Fruit fly (Drosophila melanogaster): ENCODE data around the gene CG8087.
A peak's percentile ranks its signal among the peaks of the same experiment; 100 is the strongest.

The CG8087 gene

dm6 chr3R:14576692-14577646, 12.4 kb upstream of the CG8087 start, which contains the start of gene stumps (continued):
- TF ChIP-seq CG10209 (GFP tag; optimal IDR thresholded peaks at IDR 0.05) (no peak), CG4730 (GFP tag; IDR thresholded peaks at IDR 0.05) (no peak), Kr (GFP tag; optimal IDR thresholded peaks at IDR 0.05) (no peak), z (GFP tag; IDR thresholded peaks at IDR 0.05) (no peak), CG4404 (GFP tag; IDR thresholded peaks at IDR 0.05) (no peak), CG32532 (GFP tag; IDR thresholded peaks at IDR 0.05) (no peak), corto (GFP tag; optimal IDR thresholded peaks at IDR 0.05) (no peak), CG9727 (GFP tag; optimal IDR thresholded peaks at IDR 0.05) (no peak), inv (GFP tag; IDR thresholded peaks at IDR 0.05; ENCODE audit: partially characterized antibody) (no peak), sens (GFP tag) (peak; percentile 46), al (GFP tag; IDR thresholded peaks at IDR 0.05) (no peak), CG5953 (GFP tag; IDR thresholded peaks at IDR 0.05) (no peak), ttk (GFP tag; IDR thresholded peaks at IDR 0.05) (no peak), Lhr (GFP tag; optimal IDR thresholded peaks at IDR 0.05) (no peak), abd-A (tag; optimal IDR thresholded peaks at IDR 0.05) (peak; percentile 86), CG4360 (GFP tag; IDR thresholded peaks at IDR 0.05) (peak; percentile 89), crol (GFP tag; IDR thresholded peaks at IDR 0.05) (peak; percentile 84), Hmx (GFP tag; optimal IDR thresholded peaks at IDR 0.05) (no peak), Sox100B (GFP tag; optimal IDR thresholded peaks at IDR 0.05) (peak; percentile 20), CG3163 (GFP tag; optimal IDR thresholded peaks at IDR 0.05) (peak; percentile 94), CG12236 (GFP tag; optimal IDR thresholded peaks at IDR 0.05) (no peak), PHDP (tag; optimal IDR thresholded peaks at IDR 0.05) (no peak), scrt (GFP tag; optimal IDR thresholded peaks at IDR 0.05) (no peak), klu (GFP tag; IDR thresholded peaks at IDR 0.05) (no peak), Dll (GFP tag; IDR thresholded peaks at IDR 0.05; ENCODE audit: partially characterized antibody) (0 out of 4 replicates have a peak, but pooled peaks have one; percentile 24), CG17361 (GFP tag; IDR thresholded peaks at IDR 0.05) (no peak), CG11456 (GFP tag; IDR thresholded peaks at IDR 0.05) (no peak), ap (GFP tag; IDR thresholded peaks at IDR 0.05) (no peak), hbn (GFP tag; IDR thresholded peaks at IDR 0.05; ENCODE audit: partially characterized antibody) (no peak), GATAe (GFP tag; conservative IDR thresholded peaks at IDR 0.05) (no peak), vnd (GFP tag; IDR thresholded peaks at IDR 0.05; ENCODE audit: partially characterized antibody) (no peak), luna (GFP tag; optimal IDR thresholded peaks at IDR 0.05) (no peak), CG6175 (GFP tag; IDR thresholded peaks at IDR 0.05) (no peak), D19A (tag; optimal IDR thresholded peaks at IDR 0.05) (no peak), CG3407 (GFP tag; optimal IDR thresholded peaks at IDR 0.05) (no peak), CG1602 (GFP tag; optimal IDR thresholded peaks at IDR 0.05) (no peak), Neu2 (GFP tag; optimal IDR thresholded peaks at IDR 0.05; ENCODE audit: borderline replicate concordance) (no peak), Med (GFP tag) (peak; percentile 73), gt (GFP tag; IDR thresholded peaks at IDR 0.05) (no peak), MESR4 (GFP tag; optimal IDR thresholded peaks at IDR 0.05) (no peak), CG10431 (GFP tag; optimal IDR thresholded peaks at IDR 0.05) (peak; percentile 25), Drgx (GFP tag; IDR thresholded peaks at IDR 0.05) (no peak), ems (GFP tag; optimal IDR thresholded peaks at IDR 0.05) (no peak), CG2678 (tag; optimal IDR thresholded peaks at IDR 0.05) (no peak), pros (GFP tag; optimal IDR thresholded peaks at IDR 0.05) (no peak), fru (optimal IDR thresholded peaks at IDR 0.05) (no peak), CG7372 (GFP tag; IDR thresholded peaks at IDR 0.05) (no peak), CG5245 (GFP tag; optimal IDR thresholded peaks at IDR 0.05) (no peak), bowl (GFP tag; IDR thresholded peaks at IDR 0.05) (no peak), CG16863 (GFP tag; optimal IDR thresholded peaks at IDR 0.05) (no peak)

All from whole organism, embryonic.